Fruit fly (Drosophila melanogaster) whole organism, embryonic: ENCODE measurements around the gene CG43230.

Experiments
- Ada2b ChIP-seq: fragments of 200-800 bp; sonication (Bioruptor generic); IDR thresholded peaks from 2 replicates; pipeline ENCODE4 v1.3.6; 2022; ENCODE audit warnings: missing biosample characterization, missing genetic modification characterization
- Asciz ChIP-seq: fragments of 200-800 bp; sonication (Bioruptor generic); optimal IDR thresholded peaks from 2 replicates; lab custom pipeline; 2017; ENCODE audit warnings: missing biosample characterization, mild to moderate bottlenecking, missing genetic modification characterization, missing genetic modification reagents
- CG1024 ChIP-seq: fragments of 200-800 bp; sonication (Bioruptor generic); IDR thresholded peaks from 2 replicates; pipeline ENCODE4 v1.3.6; 2022; ENCODE audit warnings: missing biosample characterization, missing genetic modification characterization
- CG12104 ChIP-seq: fragments of 200-800 bp; sonication (Bioruptor generic); optimal IDR thresholded peaks from 3 replicates; lab custom pipeline; 2016; ENCODE audit warnings: missing biosample characterization, missing genetic modification characterization
- CG12236 ChIP-seq: fragments of 200-800 bp; sonication (Bioruptor generic); optimal IDR thresholded peaks from 2 replicates; lab custom pipeline; 2016; ENCODE audit warnings: missing biosample characterization, missing genetic modification characterization
- CG13296 ChIP-seq: fragments of 200-800 bp; sonication (Bioruptor generic); optimal IDR thresholded peaks from 3 replicates; lab custom pipeline; 2018; ENCODE audit warnings: missing biosample characterization, mild to moderate bottlenecking, missing genetic modification characterization
- CG14965 ChIP-seq: fragments of 200-800 bp; sonication (Bioruptor generic); optimal IDR thresholded peaks from 2 replicates; lab custom pipeline; 2016; ENCODE audit warnings: missing biosample characterization, missing genetic modification characterization, borderline replicate concordance
- CG15479 ChIP-seq: fragments of 200-800 bp; sonication (Bioruptor generic); optimal IDR thresholded peaks from 3 replicates; lab custom pipeline; 2019; ENCODE audit warnings: missing biosample characterization, mild to moderate bottlenecking, missing genetic modification characterization, moderate library complexity
- CG16779 ChIP-seq: fragments of 200-800 bp; sonication (Bioruptor generic); IDR thresholded peaks from 2 replicates; pipeline ENCODE4 v1.3.6; 2022; ENCODE audit warnings: missing biosample characterization, missing genetic modification characterization
- CG17385 ChIP-seq: fragments of 200-800 bp; sonication (Bioruptor generic); optimal IDR thresholded peaks from 3 replicates; lab custom pipeline; 2018; ENCODE audit warnings: missing biosample characterization, mild to moderate bottlenecking, missing genetic modification characterization
- CG18619 ChIP-seq: fragments of 200-800 bp; sonication (Bioruptor generic); optimal IDR thresholded peaks from 3 replicates; lab custom pipeline; 2017; ENCODE audit warnings: missing biosample characterization, mild to moderate bottlenecking, missing genetic modification characterization
- CG2199 ChIP-seq: fragments of 200-800 bp; sonication (Bioruptor generic); IDR thresholded peaks from 3 replicates; pipeline ENCODE4 v1.3.6; 2022; ENCODE audit warnings: missing biosample characterization, missing genetic modification characterization
- CG4328 ChIP-seq: fragments of 200-800 bp; sonication (Bioruptor generic); optimal IDR thresholded peaks from 3 replicates; lab custom pipeline; 2017; ENCODE audit warnings: missing biosample characterization, missing genetic modification reagents, missing genetic modification characterization
- CG4404 ChIP-seq: fragments of 200-800 bp; sonication (Bioruptor generic); IDR thresholded peaks from 2 replicates; pipeline ENCODE4 v1.3.6; 2022; ENCODE audit warnings: missing biosample characterization, missing genetic modification characterization
- CG5245 ChIP-seq: fragments of 200-800 bp; sonication (Bioruptor generic); optimal IDR thresholded peaks from 3 replicates; lab custom pipeline; 2016; ENCODE audit warnings: missing biosample characterization, missing genetic modification characterization
- CG6272 ChIP-seq: fragments of 200-800 bp; sonication (Bioruptor generic); IDR thresholded peaks from 2 replicates; pipeline ENCODE4 v1.3.6; 2022; ENCODE audit warnings: missing biosample characterization, missing genetic modification characterization
- CG7271 ChIP-seq: fragments of 200-800 bp; sonication (Bioruptor generic); optimal IDR thresholded peaks from 2 replicates; lab custom pipeline; 2018; ENCODE audit warnings: missing biosample characterization, mild to moderate bottlenecking, missing genetic modification characterization, moderate library complexity
- Dad ChIP-seq: fragments of 200-800 bp; sonication (Bioruptor generic); optimal IDR thresholded peaks from 3 replicates; lab custom pipeline; 2016; ENCODE audit warnings: missing biosample characterization, missing genetic modification characterization
- Ets97D ChIP-seq: fragments of 200-800 bp; sonication (Bioruptor generic); optimal IDR thresholded peaks from 3 replicates; lab custom pipeline; 2016; ENCODE audit warnings: missing biosample characterization, missing genetic modification characterization
- H2.0 ChIP-seq: fragments of 200-800 bp; sonication (Bioruptor generic); IDR thresholded peaks from 2 replicates; pipeline ENCODE4 v1.3.6; 2022; ENCODE audit warnings: missing biosample characterization, missing genetic modification characterization
- Hr39 ChIP-seq: fragments of >200 bp; optimal IDR thresholded peaks from 2 replicates; lab custom pipeline; 2017
- MBD-R2 ChIP-seq: fragments of 200-800 bp; sonication (Bioruptor generic); IDR thresholded peaks from 2 replicates; pipeline ENCODE4 v1.3.6; 2022; ENCODE audit warnings: missing biosample characterization, missing genetic modification characterization
- MTF-1 ChIP-seq: fragments of 200-800 bp; sonication (Bioruptor generic); optimal IDR thresholded peaks from 2 replicates; lab custom pipeline; 2018; ENCODE audit warnings: missing biosample characterization, mild to moderate bottlenecking, missing genetic modification characterization, borderline replicate concordance
- Opbp ChIP-seq: fragments of 200-800 bp; sonication (Bioruptor generic); IDR thresholded peaks from 3 replicates; pipeline ENCODE4 v1.3.6; 2022; ENCODE audit warnings: missing biosample characterization, missing genetic modification characterization; ENCODE audit not compliant: partially characterized antibody
- Pdp1 ChIP-seq, 2 experiments: fragments of 200-800 bp; sonication (Bioruptor generic); optimal IDR thresholded peaks; 3 replicates each; lab custom pipeline; 2016; ENCODE audit warnings: missing biosample characterization in 2 of 2, missing genetic modification characterization in 2 of 2, mild to moderate bottlenecking in 1 of 2, moderate library complexity in 1 of 2
- Sin3A ChIP-seq: fragments of >200 bp; optimal IDR thresholded peaks from 2 replicates; lab custom pipeline; 2018
- Trl ChIP-seq, 3 experiments: fragments of >200 bp in 2 of 3; fragments of 200-800 bp in 1 of 3; sonication (Bioruptor generic) in 1 of 3; optimal IDR thresholded peaks; 2 replicates in 1 of 3; 3 replicates in 2 of 3; lab custom pipeline; 2016 to 2017; ENCODE audit warnings: missing biosample characterization in 1 of 3, missing genetic modification characterization in 1 of 3
- ap ChIP-seq: fragments of 200-800 bp; sonication (Bioruptor generic); IDR thresholded peaks from 2 replicates; pipeline ENCODE4 v1.3.6; 2022; ENCODE audit warnings: missing biosample characterization, missing genetic modification characterization
- bsh ChIP-seq, 2 experiments: fragments of 200-800 bp; sonication (Bioruptor generic); optimal IDR thresholded peaks; 2 replicates each; lab custom pipeline; 2017 to 2018; ENCODE audit warnings: mild to moderate bottlenecking in 2 of 2, missing biosample characterization in 2 of 2, missing genetic modification characterization in 2 of 2, moderate library complexity in 1 of 2
- chinmo ChIP-seq: fragments of 200-800 bp; sonication (Bioruptor generic); IDR thresholded peaks from 4 replicates; pipeline ENCODE4 v1.3.6; 2022; ENCODE audit warnings: missing biosample characterization, missing genetic modification characterization; ENCODE audit not compliant: partially characterized antibody
- crc ChIP-seq: fragments of 200-800 bp; sonication (Bioruptor generic); optimal IDR thresholded peaks from 2 replicates; lab custom pipeline; 2016; ENCODE audit warnings: missing biosample characterization, missing genetic modification characterization
- fu2 ChIP-seq: fragments of 200-800 bp; sonication (Bioruptor generic); optimal IDR thresholded peaks from 2 replicates; lab custom pipeline; 2016; ENCODE audit warnings: missing biosample characterization, missing genetic modification characterization
- gcm2 ChIP-seq: fragments of 200-800 bp; sonication (Bioruptor generic); optimal IDR thresholded peaks from 2 replicates; lab custom pipeline; 2016; ENCODE audit warnings: missing biosample characterization, missing genetic modification characterization
- gsb ChIP-seq: fragments of 200-800 bp; sonication (Bioruptor generic); IDR thresholded peaks from 2 replicates; pipeline ENCODE4 v1.3.6; 2022; ENCODE audit warnings: missing biosample characterization, missing genetic modification characterization
- hb ChIP-seq: fragments of 200-800 bp; sonication (Bioruptor generic); IDR thresholded peaks from 3 replicates; pipeline ENCODE4 v1.3.6; 2022; ENCODE audit warnings: missing biosample characterization, missing genetic modification characterization; ENCODE audit not compliant: partially characterized antibody
- jing ChIP-seq: fragments of 200-800 bp; sonication (Bioruptor generic); optimal IDR thresholded peaks from 2 replicates; lab custom pipeline; 2018; ENCODE audit warnings: missing biosample characterization, mild to moderate bottlenecking, missing genetic modification characterization
- kah ChIP-seq: fragments of 200-800 bp; sonication (Bioruptor generic); optimal IDR thresholded peaks from 2 replicates; lab custom pipeline; 2018; ENCODE audit warnings: missing biosample characterization, mild to moderate bottlenecking, missing genetic modification characterization
- klu ChIP-seq: fragments of 200-800 bp; sonication (Bioruptor generic); IDR thresholded peaks from 2 replicates; pipeline ENCODE4 v1.3.6; 2022; ENCODE audit warnings: missing biosample characterization, missing genetic modification characterization
- knrl ChIP-seq: fragments of 200-800 bp; sonication (Bioruptor generic); IDR thresholded peaks from 3 replicates; pipeline ENCODE4 v1.3.6; 2022; ENCODE audit warnings: missing biosample characterization, missing genetic modification characterization; ENCODE audit not compliant: partially characterized antibody
- maf-S ChIP-seq: fragments of 200-800 bp; sonication (Bioruptor generic); optimal IDR thresholded peaks from 2 replicates; lab custom pipeline; 2016; ENCODE audit warnings: missing biosample characterization, missing genetic modification characterization
- nom ChIP-seq: fragments of 200-800 bp; sonication (Bioruptor generic); optimal IDR thresholded peaks from 2 replicates; lab custom pipeline; 2017; ENCODE audit warnings: missing biosample characterization, missing genetic modification characterization, mild to moderate bottlenecking, moderate library complexity, missing genetic modification reagents
- repo ChIP-seq: fragments of 200-800 bp; sonication (Bioruptor generic); optimal IDR thresholded peaks from 2 replicates; lab custom pipeline; 2016; ENCODE audit warnings: missing biosample characterization, missing genetic modification characterization
- sens ChIP-seq: fragments of 200-800 bp; sonication (Bioruptor generic); peaks from one replicate; lab custom pipeline; 2016; ENCODE audit warnings: missing biosample characterization, missing genetic modification characterization
- sima ChIP-seq: fragments of 200-800 bp; sonication (Bioruptor generic); optimal IDR thresholded peaks from 2 replicates; lab custom pipeline; 2016; ENCODE audit warnings: missing biosample characterization, missing genetic modification characterization
- sqz ChIP-seq: fragments of 200-800 bp; sonication (Bioruptor generic); optimal IDR thresholded peaks from 3 replicates; lab custom pipeline; 2018; ENCODE audit warnings: missing biosample characterization, mild to moderate bottlenecking, missing genetic modification characterization
- sr ChIP-seq: fragments of 200-800 bp; sonication (Bioruptor generic); IDR thresholded peaks from 3 replicates; pipeline ENCODE4 v1.3.6; 2022; ENCODE audit warnings: missing biosample characterization, missing genetic modification characterization
- tap ChIP-seq: fragments of 200-800 bp; optimal IDR thresholded peaks from 3 replicates; lab custom pipeline; 2019; ENCODE audit warnings: missing biosample characterization, mild to moderate bottlenecking, missing genetic modification characterization, moderate library complexity
- ttk ChIP-seq: fragments of 200-800 bp; sonication (Bioruptor generic); IDR thresholded peaks from 2 replicates; pipeline ENCODE4 v2.1.2; 2022; ENCODE audit warnings: missing biosample characterization, missing genetic modification characterization
- usp ChIP-seq: fragments of >200 bp; optimal IDR thresholded peaks from 2 replicates; lab custom pipeline; 2017; ENCODE audit warnings: missing biosample characterization, missing genetic modification characterization

Gene CG43230

DNA sequence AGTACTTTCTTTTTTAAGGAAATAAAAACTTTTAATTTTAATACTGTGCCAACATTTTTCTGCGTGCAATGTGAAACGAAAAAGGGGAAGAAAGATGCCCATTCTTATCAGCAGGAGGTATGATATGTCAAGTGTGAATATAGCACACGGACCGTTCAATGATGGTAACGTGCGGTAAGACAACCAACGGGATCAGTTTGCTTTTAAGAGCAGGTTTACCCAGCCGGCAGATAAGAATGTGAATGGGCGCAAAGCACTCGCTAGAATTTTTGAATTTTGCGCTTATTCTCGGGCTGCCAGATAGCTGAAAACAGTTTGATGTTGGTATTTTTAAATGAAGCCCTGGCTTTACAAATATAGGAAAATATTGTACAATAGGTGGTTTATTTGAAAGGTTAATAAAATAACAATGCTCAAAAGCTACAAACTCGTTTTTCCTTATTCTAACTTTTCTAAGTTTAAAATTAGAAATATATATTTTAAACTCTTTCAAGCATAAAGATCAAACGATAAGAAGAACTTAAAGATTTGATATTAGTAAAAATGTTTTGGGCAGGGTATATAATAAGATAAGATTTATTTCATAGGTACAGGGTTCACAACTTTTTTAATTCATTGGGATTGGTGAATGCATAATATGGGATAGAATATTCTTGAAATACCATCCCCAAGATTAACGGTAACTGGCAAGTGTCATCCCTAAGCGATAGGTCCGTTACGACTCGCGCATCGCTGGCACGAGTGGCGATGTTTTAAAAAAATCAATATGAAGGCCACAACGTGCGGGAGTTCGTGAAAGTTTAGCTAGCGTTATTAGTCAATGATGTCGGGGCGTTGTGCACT lies 33.4 kb downstream of the CG43230 start, which contains the start of gene dao (continued):
- TF ChIP-seq Pdp1 (GFP tag; optimal IDR thresholded peaks at IDR 0.05; lab: Kevin White, UChicago), result peak; percentile 44 to 45
- no peak for TF ChIP-seq CG7271
- peak; percentile 71 for TF ChIP-seq MBD-R2 (GFP tag; lab: Robert Waterston, UW)
- no peak for TF ChIP-seq jing (GFP tag; lab: Kevin White, UChicago)
- no peak for TF ChIP-seq Asciz (GFP tag; lab: Kevin White, UChicago)
- TF ChIP-seq CG1024 (GFP tag; lab: Robert Waterston, UW), result no peak
- TF ChIP-seq knrl (GFP tag; lab: Robert Waterston, UW), result peak; percentile 85
- no peak for TF ChIP-seq CG17385 (GFP tag; lab: Kevin White, UChicago)
- no peak for TF ChIP-seq sima (GFP tag; lab: Kevin White, UChicago)
- no peak for TF ChIP-seq CG4328 (GFP tag; lab: Kevin White, UChicago)
- TF ChIP-seq maf-S (GFP tag; lab: Kevin White, UChicago), result no peak
- peak; percentile 16 for TF ChIP-seq CG12104
- TF ChIP-seq CG2199 (GFP tag; lab: Robert Waterston, UW), result peak; percentile 33; the same call in 1 of the 3 replicates
- TF ChIP-seq CG13296 (GFP tag; lab: Kevin White, UChicago), result no peak
- no peak for TF ChIP-seq gcm2
- no peak for TF ChIP-seq repo (GFP tag; lab: Kevin White, UChicago)
- no peak for TF ChIP-seq kah (GFP tag; lab: Kevin White, UChicago)
- TF ChIP-seq Dad (GFP tag; lab: Kevin White, UChicago), result no peak
- TF ChIP-seq CG4404 (GFP tag; lab: Robert Waterston, UW), result no peak
- no peak for TF ChIP-seq usp
- TF ChIP-seq nom, result no peak
- peak; percentile 63 for TF ChIP-seq CG6272 (GFP tag; lab: Robert Waterston, UW)
- peak; percentile 74 for TF ChIP-seq hb (GFP tag; lab: Robert Waterston, UW)

DNA sequence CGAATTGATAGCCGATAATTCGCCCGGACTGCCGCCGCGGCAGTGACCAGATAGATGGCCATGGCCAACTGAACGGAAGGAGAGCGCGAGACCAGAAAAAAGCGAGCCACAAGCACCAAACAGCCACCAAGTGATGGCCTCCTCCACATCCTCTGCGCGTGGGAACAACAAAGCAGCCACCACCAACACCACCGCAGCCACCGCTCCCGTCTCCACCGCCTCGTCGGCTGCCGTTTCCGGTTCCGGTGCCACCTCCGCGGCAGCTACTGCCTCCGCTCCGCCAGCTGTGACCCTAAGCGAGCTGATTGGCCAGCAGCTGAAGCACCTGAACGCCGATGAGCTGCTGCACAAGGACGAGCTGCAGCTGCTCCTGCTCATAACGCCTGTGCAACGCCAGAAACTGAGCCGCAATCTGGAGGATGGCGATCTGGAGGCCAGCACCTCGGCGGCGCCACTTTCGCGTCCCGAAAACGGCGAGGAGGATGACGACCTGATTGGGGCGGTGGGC lies 34.0 kb downstream of the CG43230 start:
- TF ChIP-seq tap (tag; lab: Kevin White, UChicago) (no peak), sr (GFP tag; lab: Robert Waterston, UW) (no peak), gsb (GFP tag; lab: Robert Waterston, UW) (no peak), Ets97D (GFP tag; lab: Kevin White, UChicago) (peak; percentile 55), sens (GFP tag; lab: Kevin White, UChicago) (peak; percentile 73), chinmo (GFP tag; lab: Robert Waterston, UW) (0 out of 4 replicates have a peak, but pooled peaks have one; percentile 36), CG5245 (GFP tag; lab: Kevin White, UChicago) (no peak), CG2199 (GFP tag; lab: Robert Waterston, UW) (no peak), Hr39 (no peak), MTF-1 (peak; percentile 29), Ada2b (GFP tag; lab: Robert Waterston, UW) (no peak), bsh (GFP tag; optimal IDR thresholded peaks at IDR 0.05; lab: Kevin White, UChicago) (no peak), CG15479 (no peak), CG16779 (GFP tag; lab: Robert Waterston, UW) (no peak), ttk (GFP tag; lab: Robert Waterston, UW) (0 out of 2 replicates have a peak, but pooled peaks have one; percentile 3), fu2 (GFP tag; lab: Kevin White, UChicago) (no peak), ap (GFP tag; lab: Robert Waterston, UW) (no peak), crc (GFP tag; lab: Kevin White, UChicago) (no peak), Opbp (GFP tag; lab: Robert Waterston, UW) (no peak), klu (GFP tag; lab: Robert Waterston, UW) (no peak), H2.0 (no peak), Sin3A (lab: Kevin White, UChicago) (no peak), CG18619 (GFP tag; lab: Kevin White, UChicago) (no peak), sqz (GFP tag; lab: Kevin White, UChicago) (no peak), CG12236 (GFP tag; lab: Kevin White, UChicago) (no peak), Trl (optimal IDR thresholded peaks at IDR 0.05; lab: Kevin White, UChicago) (no peak), Trl (GFP tag; optimal IDR thresholded peaks at IDR 0.05; lab: Kevin White, UChicago) (no peak), CG14965 (peak; percentile 14)
